Fruit fly (Drosophila melanogaster): ENCODE data around the gene E23.

Gene E23

dm6 chr2L:3323319-3324287, 31.0 kb downstream of the E23 start, which contains the start of gene CG33281:
CG33281 (plus strand) TSS chr2L:3324237.
- TF ChIP-seq D1 (tag; optimal IDR thresholded peaks at IDR 0.05) (no peak), CG4496 (GFP tag; IDR thresholded peaks at IDR 0.05) (0 out of 3 replicates have a peak, but pooled peaks have one; percentile 23)

- no peak for TF ChIP-seq CG15710 (tag; optimal IDR thresholded peaks at IDR 0.05)
- TF ChIP-seq D1 (tag; optimal IDR thresholded peaks at IDR 0.05), result no peak
- no peak for TF ChIP-seq fd96Ca (GFP tag; IDR thresholded peaks at IDR 0.05)
- no peak for TF ChIP-seq CG9948 (tag; optimal IDR thresholded peaks at IDR 0.05)
- no peak for TF ChIP-seq Ets98B (GFP tag; IDR thresholded peaks at IDR 0.05)
- no peak for TF ChIP-seq CG10348 (GFP tag; IDR thresholded peaks at IDR 0.05)
- no peak for TF ChIP-seq CG17806 (tag; optimal IDR thresholded peaks at IDR 0.05)
- no peak for TF ChIP-seq CG12605 (GFP tag; IDR thresholded peaks at IDR 0.05)
- no peak for TF ChIP-seq EcR (GFP tag; optimal IDR thresholded peaks at IDR 0.05)
- TF ChIP-seq CG4496 (GFP tag; IDR thresholded peaks at IDR 0.05), result no peak
- TF ChIP-seq CG13204 (GFP tag; optimal IDR thresholded peaks at IDR 0.05), result no peak
- no peak for TF ChIP-seq CG14655 (GFP tag; optimal IDR thresholded peaks at IDR 0.05)
- no peak for TF ChIP-seq gl (tag; optimal IDR thresholded peaks at IDR 0.05)
- no peak for TF ChIP-seq CG34367 (tag; optimal IDR thresholded peaks at IDR 0.05)
- no peak for TF ChIP-seq Pif1B (GFP tag; optimal IDR thresholded peaks at IDR 0.05)
Observed at dm6 chr2L:3319731-3320295, 34.8 kb downstream of the E23 start, which contains the start of the genes Fign and CG8837. Fign (minus strand) TSS chr2L:3319872. CG8837 (plus strand) TSS chr2L:3320245.

- TF ChIP-seq CG12605 (GFP tag; IDR thresholded peaks at IDR 0.05) (no peak), Pif1B (GFP tag; optimal IDR thresholded peaks at IDR 0.05) (no peak), CG34367 (tag; optimal IDR thresholded peaks at IDR 0.05) (no peak), CG32121 (GFP tag; IDR thresholded peaks at IDR 0.05) (no peak), D1 (tag; optimal IDR thresholded peaks at IDR 0.05) (no peak), CG9948 (tag; optimal IDR thresholded peaks at IDR 0.05) (no peak), CG10348 (GFP tag; IDR thresholded peaks at IDR 0.05) (no peak), CG15710 (tag; optimal IDR thresholded peaks at IDR 0.05) (no peak), CG14655 (GFP tag; optimal IDR thresholded peaks at IDR 0.05) (no peak)
Observed at dm6 chr2L:3308529-3309272, 45.9 kb downstream of the E23 start, which contains the start of gene CG15406. CG15406 (plus strand) TSS chr2L:3309222.

DNA sequence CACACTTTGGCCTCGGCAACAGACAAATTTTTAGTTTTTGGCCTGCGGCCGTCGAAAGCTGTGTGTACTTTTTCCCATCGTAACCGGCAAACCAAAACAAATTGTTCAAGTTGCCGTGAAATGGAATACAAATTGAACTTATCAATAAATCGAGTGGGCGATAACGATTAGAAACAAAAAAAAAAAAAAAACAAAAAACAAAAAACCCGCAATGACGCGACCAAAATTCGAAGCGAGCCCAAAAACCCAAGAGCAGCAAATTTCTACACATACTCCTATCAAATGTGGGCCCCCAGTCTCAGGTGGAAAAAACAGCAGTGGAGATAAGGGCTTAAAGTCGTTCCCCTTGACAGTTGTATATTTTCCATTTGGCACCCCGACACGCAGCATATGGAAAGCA, 47.4 kb downstream of the E23 start:
- TF ChIP-seq Pif1A (GFP tag; optimal IDR thresholded peaks at IDR 0.05) (no peak), Pif1B (GFP tag; optimal IDR thresholded peaks at IDR 0.05) (no peak), Snoo (tag; optimal IDR thresholded peaks at IDR 0.05) (no peak), Ets98B (GFP tag; IDR thresholded peaks at IDR 0.05) (no peak), CG32121 (GFP tag; IDR thresholded peaks at IDR 0.05) (no peak), CG9948 (tag; optimal IDR thresholded peaks at IDR 0.05) (no peak), CG4496 (GFP tag; IDR thresholded peaks at IDR 0.05) (no peak), rn (GFP tag; IDR thresholded peaks at IDR 0.05) (no peak), CG8301 (tag; optimal IDR thresholded peaks at IDR 0.05) (no peak), CG13204 (GFP tag; optimal IDR thresholded peaks at IDR 0.05) (no peak), gl (tag; optimal IDR thresholded peaks at IDR 0.05) (no peak), D1 (tag; optimal IDR thresholded peaks at IDR 0.05) (no peak), CG15710 (tag; optimal IDR thresholded peaks at IDR 0.05) (no peak), CG10348 (GFP tag; IDR thresholded peaks at IDR 0.05) (no peak), CG34367 (tag; optimal IDR thresholded peaks at IDR 0.05) (no peak), CG17806 (tag; optimal IDR thresholded peaks at IDR 0.05) (no peak), CG14655 (GFP tag; optimal IDR thresholded peaks at IDR 0.05) (no peak), CG12605 (GFP tag; IDR thresholded peaks at IDR 0.05) (no peak)

- TF ChIP-seq CG17806 (tag; optimal IDR thresholded peaks at IDR 0.05), result no peak
- no peak for TF ChIP-seq Pif1B (GFP tag; optimal IDR thresholded peaks at IDR 0.05)
- no peak for TF ChIP-seq CG9948 (tag; optimal IDR thresholded peaks at IDR 0.05)
- TF ChIP-seq CG14655 (GFP tag; optimal IDR thresholded peaks at IDR 0.05), result no peak
- no peak for TF ChIP-seq CG8159 (tag; optimal IDR thresholded peaks at IDR 0.05)
- no peak for TF ChIP-seq fd96Ca (GFP tag; IDR thresholded peaks at IDR 0.05)
- no peak for TF ChIP-seq CG13204 (GFP tag; optimal IDR thresholded peaks at IDR 0.05)
- TF ChIP-seq CG15710 (tag; optimal IDR thresholded peaks at IDR 0.05), result no peak
- no peak for TF ChIP-seq EcR (GFP tag; optimal IDR thresholded peaks at IDR 0.05)
- no peak for TF ChIP-seq rn (GFP tag; IDR thresholded peaks at IDR 0.05)
- no peak for TF ChIP-seq CG10348 (GFP tag; IDR thresholded peaks at IDR 0.05)
- TF ChIP-seq CG12605 (GFP tag; IDR thresholded peaks at IDR 0.05), result no peak
- no peak for TF ChIP-seq Snoo (tag; optimal IDR thresholded peaks at IDR 0.05)
- TF ChIP-seq CG32121 (GFP tag; IDR thresholded peaks at IDR 0.05), result no peak
- TF ChIP-seq Ets98B (GFP tag; IDR thresholded peaks at IDR 0.05), result no peak
- TF ChIP-seq Pif1A (GFP tag; optimal IDR thresholded peaks at IDR 0.05), result no peak
- TF ChIP-seq CG4496 (GFP tag; IDR thresholded peaks at IDR 0.05), result no peak
- TF ChIP-seq D1 (tag; optimal IDR thresholded peaks at IDR 0.05), result no peak
- TF ChIP-seq CG8301 (tag; optimal IDR thresholded peaks at IDR 0.05), result no peak
- TF ChIP-seq CG34367 (tag; optimal IDR thresholded peaks at IDR 0.05), result no peak
Observed at dm6 chr2L:3304831-3305828, 49.5 kb downstream of the E23 start.

All from whole organism, pupa.